Fruit fly (Drosophila melanogaster): ENCODE measurements around the gene Cpr76Bd.

- TF ChIP-seq ovo (GFP tag; optimal IDR thresholded peaks at IDR 0.05): no peak
- no peak for TF ChIP-seq Hr96 (GFP tag; optimal IDR thresholded peaks at IDR 0.05)
- TF ChIP-seq toe (GFP tag; optimal IDR thresholded peaks at IDR 0.05): no peak
- TF ChIP-seq CG11617 (GFP tag; optimal IDR thresholded peaks at IDR 0.05): no peak
- no peak for TF ChIP-seq CG7045 (GFP tag; optimal IDR thresholded peaks at IDR 0.05)
- TF ChIP-seq CG5204 (GFP tag; optimal IDR thresholded peaks at IDR 0.05): no peak
Observed at dm6 chr3L:19557996-19558375, 25.4 kb downstream of the Cpr76Bd start.
